Worm (Caenorhabditis elegans): ENCODE measurements around the gene col-139.
A peak's percentile ranks its signal among the peaks of the same experiment; 100 is the strongest.

Gene col-139

ce11 chrV:4653871-4654605, at the start of gene col-139, which contains the start of gene F41F3.1:
TSS of gene col-139 (minus strand) at chrV:4653971.
TSS of gene F41F3.1 (plus strand) at chrV:4654555.
- no peak for TF ChIP-seq egl-27 (tag; optimal IDR thresholded peaks at IDR 0.05)
- no peak for TF ChIP-seq nhr-21 (tag; optimal IDR thresholded peaks at IDR 0.05)
- no peak for TF ChIP-seq nhr-23 (tag; optimal IDR thresholded peaks at IDR 0.05)
- no peak for TF ChIP-seq peb-1 (tag; optimal IDR thresholded peaks at IDR 0.05)
- TF ChIP-seq lsy-2 (tag; optimal IDR thresholded peaks at IDR 0.05), result no peak
- no peak for TF ChIP-seq ztf-1 (GFP tag; conservative IDR thresholded peaks at IDR 0.05)

- no peak for TF ChIP-seq fos-1 (tag; optimal IDR thresholded peaks at IDR 0.05)
- TF ChIP-seq egl-27 (tag; optimal IDR thresholded peaks at IDR 0.05), result no peak
- TF ChIP-seq sem-4 (tag; optimal IDR thresholded peaks at IDR 0.05), result no peak
- TF ChIP-seq F13H6.1 (tag; optimal IDR thresholded peaks at IDR 0.05), result no peak
- no peak for TF ChIP-seq lin-13 (GFP tag; optimal IDR thresholded peaks at IDR 0.05)
- no peak for TF ChIP-seq ama-1 (optimal IDR thresholded peaks at IDR 0.05)
- TF ChIP-seq sma-9 (GFP tag; optimal IDR thresholded peaks at IDR 0.05), result no peak
- TF ChIP-seq sma-9 (tag; optimal IDR thresholded peaks at IDR 0.05), result no peak
- no peak for TF ChIP-seq nhr-6 (tag; optimal IDR thresholded peaks at IDR 0.05)
- TF ChIP-seq alr-1 (tag; optimal IDR thresholded peaks at IDR 0.05), result no peak
- no peak for TF ChIP-seq nhr-12 (tag; optimal IDR thresholded peaks at IDR 0.05)
- no peak for TF ChIP-seq sma-3 (GFP tag; optimal IDR thresholded peaks at IDR 0.05)
- TF ChIP-seq ztf-1 (GFP tag; conservative IDR thresholded peaks at IDR 0.05), result no peak
- no peak for TF ChIP-seq unc-55 (GFP tag; optimal IDR thresholded peaks at IDR 0.05)
- no peak for TF ChIP-seq crh-2 (tag; optimal IDR thresholded peaks at IDR 0.05)
Measured at ce11 chrV:4700189-4700588, 46.4 kb upstream of the col-139 start, which contains the start of gene ZC266.1. TSS of gene ZC266.1 (minus strand) at chrV:4700289.

- TF ChIP-seq fos-1 (tag; optimal IDR thresholded peaks at IDR 0.05), result no peak
- TF ChIP-seq ceh-82 (tag; optimal IDR thresholded peaks at IDR 0.05), result no peak
- TF ChIP-seq lsy-2 (tag; optimal IDR thresholded peaks at IDR 0.05), result no peak
- TF ChIP-seq aly-2 (tag; optimal IDR thresholded peaks at IDR 0.05), result no peak
- no peak for TF ChIP-seq alr-1 (tag; optimal IDR thresholded peaks at IDR 0.05)
- no peak for TF ChIP-seq mdl-1 (tag; optimal IDR thresholded peaks at IDR 0.05)
- TF ChIP-seq F13H6.1 (tag; optimal IDR thresholded peaks at IDR 0.05), result no peak
Measured at ce11 chrV:4698675-4699074, 44.9 kb upstream of the col-139 start.

- peak; percentile 20 for TF ChIP-seq mab-5 (tag; optimal IDR thresholded peaks at IDR 0.05)
- peak; percentile 10 for TF ChIP-seq elt-1 (tag; optimal IDR thresholded peaks at IDR 0.05)
- no peak for TF ChIP-seq aly-2 (tag; optimal IDR thresholded peaks at IDR 0.05)
- no peak for TF ChIP-seq nhr-10 (tag; optimal IDR thresholded peaks at IDR 0.05)
- no peak for TF ChIP-seq elt-3 (tag; optimal IDR thresholded peaks at IDR 0.05)
- TF ChIP-seq C34F6.9 (tag; optimal IDR thresholded peaks at IDR 0.05), result peak; percentile 8
- TF ChIP-seq nhr-129 (tag; optimal IDR thresholded peaks at IDR 0.05), result peak; percentile 29
- peak; percentile 26 for TF ChIP-seq unc-55 (GFP tag; optimal IDR thresholded peaks at IDR 0.05)
- no peak for TF ChIP-seq R02D3.7 (tag; optimal IDR thresholded peaks at IDR 0.05)
- no peak for TF ChIP-seq sma-9 (GFP tag; optimal IDR thresholded peaks at IDR 0.05)
- no peak for TF ChIP-seq sma-9 (tag; optimal IDR thresholded peaks at IDR 0.05)
- peak; percentile 33 for TF ChIP-seq F13H6.1 (tag; optimal IDR thresholded peaks at IDR 0.05)
- TF ChIP-seq nhr-23 (tag; optimal IDR thresholded peaks at IDR 0.05), result peak; percentile 23
- TF ChIP-seq Y55F3AM.14 (GFP tag; optimal IDR thresholded peaks at IDR 0.05), result peak; percentile 49
- no peak for TF ChIP-seq ama-1 (optimal IDR thresholded peaks at IDR 0.05)
- peak in 1 of 2 experiments; percentile 20 for TF ChIP-seq lsy-2 (tag; optimal IDR thresholded peaks at IDR 0.05)
- TF ChIP-seq ztf-4 (tag; optimal IDR thresholded peaks at IDR 0.05), result peak; percentile 6
Measured at ce11 chrV:4694466-4695092, 40.8 kb upstream of the col-139 start.

- TF ChIP-seq nhr-23 (tag; optimal IDR thresholded peaks at IDR 0.05) (no peak), egl-27 (tag; optimal IDR thresholded peaks at IDR 0.05) (no peak), sma-9 (GFP tag; optimal IDR thresholded peaks at IDR 0.05) (peak; percentile 62), sma-9 (tag; optimal IDR thresholded peaks at IDR 0.05) (no peak), ztf-4 (tag; optimal IDR thresholded peaks at IDR 0.05) (no peak), R02D3.7 (tag; optimal IDR thresholded peaks at IDR 0.05) (no peak), lsy-2 (tag; optimal IDR thresholded peaks at IDR 0.05) (peak in 1 of 2 experiments; percentile 39), nhr-129 (tag; optimal IDR thresholded peaks at IDR 0.05) (peak; percentile 62), nhr-12 (tag; optimal IDR thresholded peaks at IDR 0.05) (no peak), F13H6.1 (tag; optimal IDR thresholded peaks at IDR 0.05) (no peak)
Measured at ce11 chrV:4693282-4693588, 39.5 kb upstream of the col-139 start.

Measured in whole organism, L2 larva.